Fruit fly (Drosophila melanogaster) whole organism, embryonic: ENCODE measurements around the gene tup.
A peak's percentile ranks its signal among the peaks of the same experiment; 100 is the strongest.

Experiments
- Asciz ChIP-seq: fragments of 200-800 bp; sonication (Bioruptor generic); optimal IDR thresholded peaks from 2 replicates; lab custom pipeline; 2017; ENCODE audit warnings: missing biosample characterization, mild to moderate bottlenecking, missing genetic modification characterization, missing genetic modification reagents
- BEAF-32 ChIP-seq: fragments of 200-800 bp; sonication (Bioruptor generic); optimal IDR thresholded peaks from 3 replicates; lab custom pipeline; 2017; ENCODE audit warnings: missing biosample characterization, missing genetic modification characterization, mild to moderate bottlenecking, moderate library complexity, missing genetic modification reagents
- CG10209 ChIP-seq: fragments of 200-800 bp; sonication (Bioruptor generic); optimal IDR thresholded peaks from 3 replicates; lab custom pipeline; 2017; ENCODE audit warnings: missing biosample characterization, mild to moderate bottlenecking, missing genetic modification characterization, missing genetic modification reagents
- CG10462 ChIP-seq: fragments of 200-800 bp; sonication (Bioruptor generic); optimal IDR thresholded peaks from 2 replicates; lab custom pipeline; 2016; ENCODE audit warnings: missing biosample characterization, missing genetic modification characterization
- CG12942 ChIP-seq: fragments of 200-800 bp; sonication (Bioruptor generic); optimal IDR thresholded peaks from 3 replicates; lab custom pipeline; 2016; ENCODE audit warnings: missing biosample characterization, missing genetic modification characterization
- CG13296 ChIP-seq: fragments of 200-800 bp; sonication (Bioruptor generic); optimal IDR thresholded peaks from 3 replicates; lab custom pipeline; 2018; ENCODE audit warnings: missing biosample characterization, mild to moderate bottlenecking, missing genetic modification characterization
- CG13775 ChIP-seq: fragments of 200-800 bp; sonication (Bioruptor generic); optimal IDR thresholded peaks from 3 replicates; lab custom pipeline; 2017; ENCODE audit warnings: missing biosample characterization, mild to moderate bottlenecking, missing genetic modification characterization
- CG13894 ChIP-seq: fragments of 200-800 bp; sonication (Bioruptor generic); optimal IDR thresholded peaks from 3 replicates; lab custom pipeline; 2018; ENCODE audit warnings: missing biosample characterization, mild to moderate bottlenecking, missing genetic modification characterization, moderate library complexity
- CG15011 ChIP-seq: fragments of 200-800 bp; sonication (Bioruptor generic); optimal IDR thresholded peaks from 3 replicates; lab custom pipeline; 2018; ENCODE audit warnings: missing biosample characterization, mild to moderate bottlenecking, missing genetic modification characterization
- CG15696 ChIP-seq: fragments of 200-800 bp; sonication (Bioruptor generic); optimal IDR thresholded peaks from 2 replicates; lab custom pipeline; 2019; ENCODE audit warnings: missing biosample characterization, mild to moderate bottlenecking, missing genetic modification characterization, moderate library complexity
- CG18262 ChIP-seq: fragments of 200-800 bp; optimal IDR thresholded peaks from 3 replicates; lab custom pipeline; 2019; ENCODE audit warnings: missing biosample characterization, mild to moderate bottlenecking, missing genetic modification characterization, moderate library complexity
- CG2712 ChIP-seq: fragments of 200-800 bp; optimal IDR thresholded peaks from 3 replicates; lab custom pipeline; 2019; ENCODE audit warnings: missing biosample characterization, mild to moderate bottlenecking, missing genetic modification characterization, moderate library complexity
- CG2875 ChIP-seq: fragments of 200-800 bp; sonication (Bioruptor generic); optimal IDR thresholded peaks from 2 replicates; lab custom pipeline; 2017; ENCODE audit warnings: missing biosample characterization, mild to moderate bottlenecking, missing genetic modification characterization, missing genetic modification reagents
- CG30403 ChIP-seq: fragments of 200-800 bp; sonication (Bioruptor generic); optimal IDR thresholded peaks from 3 replicates; lab custom pipeline; 2016; ENCODE audit warnings: missing biosample characterization, missing genetic modification characterization
- CG3407 ChIP-seq: fragments of 200-800 bp; sonication (Bioruptor generic); optimal IDR thresholded peaks from 2 replicates; lab custom pipeline; 2018; ENCODE audit warnings: missing biosample characterization, mild to moderate bottlenecking, missing genetic modification characterization
- CG34224 ChIP-seq: fragments of 200-800 bp; sonication (Bioruptor generic); IDR thresholded peaks from 3 replicates; pipeline ENCODE4 v1.3.6; 2022; ENCODE audit warnings: missing biosample characterization, missing genetic modification characterization; ENCODE audit not compliant: partially characterized antibody
- CG4360 ChIP-seq: fragments of 200-800 bp; sonication (Bioruptor generic); IDR thresholded peaks from 2 replicates; pipeline ENCODE4 v1.3.6; 2022; ENCODE audit warnings: missing biosample characterization, missing genetic modification characterization
- CG4424 ChIP-seq: fragments of 200-800 bp; sonication (Bioruptor generic); optimal IDR thresholded peaks from 3 replicates; lab custom pipeline; 2016; ENCODE audit warnings: missing biosample characterization, missing genetic modification characterization
- CG4707 ChIP-seq: fragments of 200-800 bp; sonication (Bioruptor generic); optimal IDR thresholded peaks from 2 replicates; lab custom pipeline; 2018; ENCODE audit warnings: missing biosample characterization, mild to moderate bottlenecking, missing genetic modification characterization, moderate library complexity
- CG6254 ChIP-seq: fragments of 200-800 bp; sonication (Bioruptor generic); optimal IDR thresholded peaks from 3 replicates; lab custom pipeline; 2017; ENCODE audit warnings: mild to moderate bottlenecking, missing biosample characterization, missing genetic modification reagents, missing genetic modification characterization
- CG6683 ChIP-seq: fragments of 200-800 bp; sonication (Bioruptor generic); optimal IDR thresholded peaks from 2 replicates; lab custom pipeline; 2017; ENCODE audit warnings: missing biosample characterization, mild to moderate bottlenecking, missing genetic modification characterization, missing genetic modification reagents
- CG8281 ChIP-seq: fragments of 200-800 bp; sonication (Bioruptor generic); optimal IDR thresholded peaks from 2 replicates; lab custom pipeline; 2018; ENCODE audit warnings: missing biosample characterization, mild to moderate bottlenecking, missing genetic modification characterization, moderate library complexity
- CG8359 ChIP-seq: fragments of 200-800 bp; sonication (Bioruptor generic); optimal IDR thresholded peaks from 2 replicates; lab custom pipeline; 2017; ENCODE audit warnings: missing biosample characterization, mild to moderate bottlenecking, missing genetic modification characterization, borderline replicate concordance
- CTCF ChIP-seq: fragments of 200-800 bp; sonication (Bioruptor generic); optimal IDR thresholded peaks from 2 replicates; lab custom pipeline; 2017; ENCODE audit warnings: missing biosample characterization, mild to moderate bottlenecking, missing genetic modification characterization, moderate library complexity
- HHEX ChIP-seq: fragments of 200-800 bp; sonication (Bioruptor generic); optimal IDR thresholded peaks from 3 replicates; lab custom pipeline; 2017; ENCODE audit warnings: missing biosample characterization, mild to moderate bottlenecking, missing genetic modification characterization, missing genetic modification reagents
- PHDP ChIP-seq: fragments of 200-800 bp; sonication (Bioruptor generic); optimal IDR thresholded peaks from 3 replicates; lab custom pipeline; 2018; ENCODE audit warnings: missing biosample characterization, mild to moderate bottlenecking, missing genetic modification characterization, moderate library complexity
- ash1 ChIP-seq: fragments of 200-800 bp; sonication (Bioruptor generic); optimal IDR thresholded peaks from 2 replicates; lab custom pipeline; 2018; ENCODE audit warnings: missing biosample characterization, mild to moderate bottlenecking, missing genetic modification characterization
- ato ChIP-seq: fragments of 200-800 bp; sonication (Bioruptor generic); IDR thresholded peaks from 2 replicates; pipeline ENCODE4 v1.3.6; 2022; ENCODE audit warnings: missing biosample characterization, missing genetic modification characterization; ENCODE audit not compliant: partially characterized antibody
- bbx ChIP-seq: fragments of 200-800 bp; sonication (Bioruptor generic); IDR thresholded peaks from 2 replicates; pipeline ENCODE4 v1.3.6; 2022; ENCODE audit warnings: missing biosample characterization, missing genetic modification characterization; ENCODE audit not compliant: partially characterized antibody
- btn ChIP-seq: fragments of 200-800 bp; sonication (Bioruptor generic); optimal IDR thresholded peaks from 2 replicates; lab custom pipeline; 2016; ENCODE audit warnings: missing biosample characterization, missing genetic modification characterization
- cwo ChIP-seq: fragments of 200-800 bp; sonication (Bioruptor generic); optimal IDR thresholded peaks from 3 replicates; lab custom pipeline; 2017; ENCODE audit warnings: missing biosample characterization, missing genetic modification characterization, mild to moderate bottlenecking, moderate library complexity, missing genetic modification reagents
- dmrt11E ChIP-seq: fragments of 200-800 bp; sonication (Bioruptor generic); optimal IDR thresholded peaks from 3 replicates; lab custom pipeline; 2018; ENCODE audit warnings: missing biosample characterization, mild to moderate bottlenecking, missing genetic modification characterization, moderate library complexity
- fd102C ChIP-seq: fragments of 200-800 bp; sonication (Bioruptor generic); optimal IDR thresholded peaks from 2 replicates; lab custom pipeline; 2018; ENCODE audit warnings: missing biosample characterization, mild to moderate bottlenecking, missing genetic modification characterization, moderate library complexity
- grau ChIP-seq: fragments of 200-800 bp; optimal IDR thresholded peaks from 3 replicates; lab custom pipeline; 2019; ENCODE audit warnings: missing biosample characterization, mild to moderate bottlenecking, missing genetic modification characterization, moderate library complexity
- gro ChIP-seq: fragments of 200-800 bp; sonication (Bioruptor generic); optimal IDR thresholded peaks from 2 replicates; lab custom pipeline; 2016; ENCODE audit warnings: missing biosample characterization, missing genetic modification characterization
- gsb-n ChIP-seq: fragments of 200-800 bp; sonication (Bioruptor generic); optimal IDR thresholded peaks from 3 replicates; lab custom pipeline; 2018; ENCODE audit warnings: missing biosample characterization, mild to moderate bottlenecking, missing genetic modification characterization
- insv ChIP-seq, 2 experiments: fragments of 200-800 bp; sonication (Bioruptor generic); optimal IDR thresholded peaks; 3 replicates each; lab custom pipeline; 2016 to 2018; ENCODE audit warnings: missing biosample characterization in 2 of 2, missing genetic modification characterization in 2 of 2
- inv ChIP-seq: fragments of 200-800 bp; sonication (Bioruptor generic); IDR thresholded peaks from 2 replicates; pipeline ENCODE4 v1.3.6; 2022; ENCODE audit warnings: missing biosample characterization, missing genetic modification characterization; ENCODE audit not compliant: partially characterized antibody
- knrl ChIP-seq: fragments of 200-800 bp; sonication (Bioruptor generic); IDR thresholded peaks from 3 replicates; pipeline ENCODE4 v1.3.6; 2022; ENCODE audit warnings: missing biosample characterization, missing genetic modification characterization; ENCODE audit not compliant: partially characterized antibody
- mam ChIP-seq: fragments of 200-800 bp; sonication (Bioruptor generic); optimal IDR thresholded peaks from 3 replicates; lab custom pipeline; 2016; ENCODE audit warnings: missing biosample characterization, missing genetic modification characterization
- oc ChIP-seq: fragments of 200-800 bp; sonication (Bioruptor generic); optimal IDR thresholded peaks from 2 replicates; lab custom pipeline; 2018; ENCODE audit warnings: missing biosample characterization, mild to moderate bottlenecking, missing genetic modification characterization, moderate library complexity
- pan ChIP-seq, 4 experiments: fragments of >200 bp in 3 of 4; fragments of 200-800 bp in 1 of 4; sonication (Bioruptor generic) in 1 of 4; optimal IDR thresholded peaks in 3 of 4; IDR thresholded peaks in 1 of 4; 2 replicates each; pipeline versions ENCODE4 v1.3.6 to Lab custom; 2017 to 2022; ENCODE audit warnings: missing biosample characterization in 2 of 4, missing genetic modification characterization in 2 of 4, mixed read lengths in 1 of 4
- pnt ChIP-seq: fragments of 200-800 bp; sonication (Bioruptor generic); optimal IDR thresholded peaks from 3 replicates; lab custom pipeline; 2016; ENCODE audit warnings: missing biosample characterization, missing genetic modification characterization
- sisA ChIP-seq: fragments of 200-800 bp; sonication (Bioruptor generic); IDR thresholded peaks from 2 replicates; pipeline ENCODE4 v1.3.6; 2022; ENCODE audit warnings: missing biosample characterization, missing genetic modification characterization
- sqz ChIP-seq: fragments of 200-800 bp; sonication (Bioruptor generic); optimal IDR thresholded peaks from 3 replicates; lab custom pipeline; 2018; ENCODE audit warnings: missing biosample characterization, mild to moderate bottlenecking, missing genetic modification characterization
- tin ChIP-seq: fragments of 200-800 bp; sonication (Bioruptor generic); optimal IDR thresholded peaks from 3 replicates; lab custom pipeline; 2016; ENCODE audit warnings: missing biosample characterization, missing genetic modification characterization
- wdn ChIP-seq: fragments of 200-800 bp; sonication (Bioruptor generic); IDR thresholded peaks from 2 replicates; pipeline ENCODE4 v1.3.6; 2022; ENCODE audit warnings: missing biosample characterization, missing genetic modification characterization
- zf30C ChIP-seq: fragments of 200-800 bp; sonication (Bioruptor generic); optimal IDR thresholded peaks from 3 replicates; lab custom pipeline; 2018; ENCODE audit warnings: missing biosample characterization, mild to moderate bottlenecking, missing genetic modification characterization

tup gene

DNA sequence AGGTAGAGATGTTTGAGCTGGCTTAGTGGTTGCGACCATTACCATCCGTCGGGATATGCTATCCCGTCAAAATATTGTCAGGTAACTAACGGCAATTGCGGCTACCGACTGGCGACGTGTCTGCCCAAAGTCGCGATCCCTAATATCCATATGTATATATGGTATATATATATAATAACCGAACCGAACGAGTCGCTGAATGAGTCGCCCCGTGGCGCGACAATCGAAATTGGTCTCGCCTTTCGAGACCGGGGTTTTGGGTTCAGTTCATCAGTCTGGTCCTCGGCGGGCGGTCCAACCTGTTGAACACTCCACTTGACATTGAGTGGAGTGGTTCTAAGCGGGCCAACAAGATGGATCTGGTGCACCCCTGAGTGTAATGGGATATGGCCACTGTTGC is 5.8 kb downstream of the tup start (continued):
- TF ChIP-seq tin (peak; percentile 31), insv (GFP tag; optimal IDR thresholded peaks at IDR 0.05; lab: Kevin White, UChicago) (peak in 1 of 2 experiments; percentile 24), CG15696 (tag; lab: Kevin White, UChicago) (no peak), CG10462 (GFP tag; lab: Kevin White, UChicago) (no peak)

DNA sequence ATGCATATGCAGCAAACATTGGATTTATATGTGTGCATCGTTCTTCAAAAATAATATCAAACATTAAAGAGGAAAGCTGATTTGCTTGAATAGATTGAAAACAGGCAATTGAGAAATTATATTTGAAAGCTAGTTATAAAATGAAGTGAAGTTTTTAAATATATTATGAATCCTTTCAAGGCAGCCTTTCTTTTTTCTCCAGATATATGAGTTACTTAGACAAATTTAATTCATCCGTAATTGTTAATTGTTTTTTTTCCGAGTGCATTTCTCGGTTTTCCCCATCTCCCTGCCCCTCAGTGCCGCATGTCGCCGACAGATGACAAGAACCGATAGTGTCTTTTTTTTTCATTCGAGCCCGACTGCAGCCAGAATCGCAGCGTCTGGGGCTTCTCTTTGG is 9.2 kb downstream of the tup start:
- TF ChIP-seq CTCF = no peak
- TF ChIP-seq knrl = no peak
- TF ChIP-seq zf30C (GFP tag; lab: Kevin White, UChicago) = peak; percentile 77
- peak; percentile 25 for TF ChIP-seq CG30403 (GFP tag; lab: Kevin White, UChicago)
- TF ChIP-seq grau (tag; lab: Kevin White, UChicago) = peak; percentile 17
- TF ChIP-seq CG2712 (tag; lab: Kevin White, UChicago) = peak; percentile 13
- TF ChIP-seq CG4424 (GFP tag; lab: Kevin White, UChicago) = no peak
- no peak for TF ChIP-seq inv (GFP tag; lab: Robert Waterston, UW)
- TF ChIP-seq CG13296 = no peak
- TF ChIP-seq CG10209 = no peak
- no peak for TF ChIP-seq oc (tag; lab: Kevin White, UChicago)
- TF ChIP-seq wdn (GFP tag; lab: Robert Waterston, UW) = no peak
- no peak for TF ChIP-seq PHDP (tag; lab: Kevin White, UChicago)
- TF ChIP-seq ato (GFP tag; lab: Robert Waterston, UW) = no peak
- TF ChIP-seq CG4707 (GFP tag; lab: Kevin White, UChicago) = no peak
- no peak for TF ChIP-seq CG3407 (GFP tag; lab: Kevin White, UChicago)
- no peak for TF ChIP-seq gro
- peak; percentile 81 for TF ChIP-seq dmrt11E (tag; lab: Kevin White, UChicago)
- no peak for TF ChIP-seq cwo
- TF ChIP-seq sisA (GFP tag; lab: Robert Waterston, UW) = no peak
- no peak for TF ChIP-seq Asciz (GFP tag; lab: Kevin White, UChicago)
- TF ChIP-seq fd102C (GFP tag; lab: Kevin White, UChicago) = no peak
- TF ChIP-seq bbx (GFP tag; lab: Robert Waterston, UW) = no peak
- TF ChIP-seq CG12942 (GFP tag; lab: Kevin White, UChicago) = no peak
- TF ChIP-seq pnt = peak; percentile 6
- TF ChIP-seq gsb-n (tag; lab: Kevin White, UChicago) = peak; percentile 27
- TF ChIP-seq CG13775 (GFP tag; lab: Kevin White, UChicago) = peak; percentile 25
- no peak for TF ChIP-seq btn (GFP tag; lab: Kevin White, UChicago)
- TF ChIP-seq CG13894 (tag; lab: Kevin White, UChicago) = no peak
- no peak for TF ChIP-seq pan (optimal IDR thresholded peaks at IDR 0.05; lab: Kevin White, UChicago)
- no peak for TF ChIP-seq pan (GFP tag; optimal IDR thresholded peaks at IDR 0.05 in 1 of 2, IDR thresholded peaks at IDR 0.05 in 1 of 2)
- no peak for TF ChIP-seq CG15011 (GFP tag; lab: Kevin White, UChicago)
- TF ChIP-seq HHEX (GFP tag; lab: Kevin White, UChicago) = no peak
- no peak for TF ChIP-seq CG6254 (GFP tag; lab: Kevin White, UChicago)
- TF ChIP-seq CG8359 (GFP tag; lab: Kevin White, UChicago) = no peak
- no peak for TF ChIP-seq CG4360 (GFP tag; lab: Robert Waterston, UW)
- TF ChIP-seq ash1 (GFP tag; lab: Kevin White, UChicago) = no peak
- no peak for TF ChIP-seq CG2875
- TF ChIP-seq mam (GFP tag; lab: Kevin White, UChicago) = no peak
- no peak for TF ChIP-seq CG6683 (GFP tag; lab: Kevin White, UChicago)
- TF ChIP-seq sqz = peak; percentile 62
- TF ChIP-seq CG34224 (GFP tag; lab: Robert Waterston, UW) = no peak
- no peak for TF ChIP-seq CG8281 (tag; lab: Kevin White, UChicago)
- TF ChIP-seq BEAF-32 (GFP tag; lab: Kevin White, UChicago) = no peak
- peak; percentile 6 for TF ChIP-seq CG18262 (tag; lab: Kevin White, UChicago)
